Worm (Caenorhabditis elegans) whole organism, young adult: ENCODE results near the gene fem-3.

Experiments
- him-1 ChIP-seq: sonication (generic microtip); optimal IDR thresholded peaks from 2 replicates; lab custom pipeline; 2016; ENCODE audit warnings: missing genotype, missing genetic modification reagents, missing genetic modification characterization, missing compliant biosample characterization
- lin-26 ChIP-seq: fragments of 200-800 bp; sonication (Bioruptor generic); IDR thresholded peaks from 2 replicates; pipeline ENCODE4 v1.3.6; 2022; ENCODE audit warnings: missing genetic modification reagents, missing genetic modification characterization, missing compliant biosample characterization
- sptf-2 ChIP-seq: fragments of 200-800 bp; sonication (Bioruptor generic); optimal IDR thresholded peaks from 2 replicates; lab custom pipeline; 2018; ENCODE audit warnings: mild to moderate bottlenecking, missing genetic modification characterization, missing compliant biosample characterization

ce11 chrIV:9108631-9109030 is 3.9 kb downstream of the fem-3 start, which contains the start of gene aly-1:
- TF ChIP-seq sptf-2 (no peak), him-1 (no peak), lin-26 (GFP tag; lab: Robert Waterston, UW) (no peak)
